Worm (Caenorhabditis elegans): ENCODE data around the gene C10G8.2.

C10G8.2 gene

ce11 chrV:5269024-5269535, 45.1 kb upstream of the C10G8.2 start, which contains the start of gene penr-1 (continued):
- TF ChIP-seq nhr-237 (tag; optimal IDR thresholded peaks at IDR 0.05) = peak; percentile 6
- TF ChIP-seq blmp-1 (tag; optimal IDR thresholded peaks at IDR 0.05) = peak; percentile 33
- peak; percentile 16 for TF ChIP-seq irx-1 (tag; optimal IDR thresholded peaks at IDR 0.05)
- TF ChIP-seq nhr-76 (tag; optimal IDR thresholded peaks at IDR 0.05) = no peak
- TF ChIP-seq efl-1 (optimal IDR thresholded peaks at IDR 0.05) = peak; percentile 95 to 96
- TF ChIP-seq efl-1 (GFP tag; optimal IDR thresholded peaks at IDR 0.05 in 1 of 2) = peak; percentile 94 to 99
- TF ChIP-seq jun-1 (tag; optimal IDR thresholded peaks at IDR 0.05) = peak; percentile 23
- no peak for TF ChIP-seq sox-4 (tag; optimal IDR thresholded peaks at IDR 0.05)
- no peak for TF ChIP-seq ceh-88 (GFP tag; IDR thresholded peaks at IDR 0.05)
- TF ChIP-seq C04F5.9 (tag; optimal IDR thresholded peaks at IDR 0.05) = no peak
- TF ChIP-seq efl-3 (GFP tag; optimal IDR thresholded peaks at IDR 0.05) = no peak
- TF ChIP-seq ceh-8 (GFP tag; optimal IDR thresholded peaks at IDR 0.05) = no peak
- no peak for TF ChIP-seq ceh-63 (GFP tag; optimal IDR thresholded peaks at IDR 0.05)
- TF ChIP-seq ets-5 (GFP tag; IDR thresholded peaks at IDR 0.05) = no peak
- peak in 1 of 2 experiments; percentile 29 for TF ChIP-seq mdl-1 (tag; optimal IDR thresholded peaks at IDR 0.05)
- no peak for TF ChIP-seq F16B12.6 (tag; optimal IDR thresholded peaks at IDR 0.05)
- TF ChIP-seq nhr-47 (tag; optimal IDR thresholded peaks at IDR 0.05) = peak; percentile 71
- TF ChIP-seq pqm-1 (tag; optimal IDR thresholded peaks at IDR 0.05) = no peak
- peak; percentile 55 for TF ChIP-seq xbp-1 (tag; optimal IDR thresholded peaks at IDR 0.05)
- no peak for TF ChIP-seq mef-2 (tag; optimal IDR thresholded peaks at IDR 0.05)
- no peak for TF ChIP-seq ztf-4 (tag; optimal IDR thresholded peaks at IDR 0.05)
- TF ChIP-seq snu-23 (GFP tag; optimal IDR thresholded peaks at IDR 0.05) = peak; percentile 71
- peak; percentile 19 for TF ChIP-seq mep-1 (tag; optimal IDR thresholded peaks at IDR 0.05)
- TF ChIP-seq nhr-85 (tag) = peak; percentile 75
- TF ChIP-seq tbx-2 (tag; optimal IDR thresholded peaks at IDR 0.05) = peak; percentile 59
- TF ChIP-seq sup-37 (GFP tag; optimal IDR thresholded peaks at IDR 0.05) = no peak
- peak; percentile 57 for TF ChIP-seq nhr-19 (GFP tag; conservative IDR thresholded peaks at IDR 0.05)
- TF ChIP-seq pag-3 (tag; optimal IDR thresholded peaks at IDR 0.05; ENCODE audit: borderline replicate concordance, insufficient read depth) = no peak
- no peak for TF ChIP-seq lir-3 (tag; optimal IDR thresholded peaks at IDR 0.05; ENCODE audit: poor library complexity)
- peak; percentile 51 for TF ChIP-seq vab-15 (tag; optimal IDR thresholded peaks at IDR 0.05)
- TF ChIP-seq lin-39 (tag; optimal IDR thresholded peaks at IDR 0.05) = peak; percentile 20
- TF ChIP-seq nhr-90 (tag; optimal IDR thresholded peaks at IDR 0.05; ENCODE audit: poor library complexity) = peak; percentile 34
- no peak for TF ChIP-seq nhr-12 (tag; optimal IDR thresholded peaks at IDR 0.05)
- peak; percentile 31 for TF ChIP-seq lin-15B (tag; optimal IDR thresholded peaks at IDR 0.05)
- no peak for TF ChIP-seq pax-3 (tag; optimal IDR thresholded peaks at IDR 0.05)
- peak; percentile 38 for TF ChIP-seq skn-1 (tag; optimal IDR thresholded peaks at IDR 0.05)
- TF ChIP-seq unc-62 (GFP tag; optimal IDR thresholded peaks at IDR 0.05) = no peak
- TF ChIP-seq unc-98 (GFP tag; IDR thresholded peaks at IDR 0.05) = no peak
- TF ChIP-seq lin-14 (GFP tag; optimal IDR thresholded peaks at IDR 0.05) = peak; percentile 59
- TF ChIP-seq C16A3.4 (tag; optimal IDR thresholded peaks at IDR 0.05) = peak; percentile 67
- no peak for TF ChIP-seq nhr-84 (tag; optimal IDR thresholded peaks at IDR 0.05)
- TF ChIP-seq ama-1 (optimal IDR thresholded peaks at IDR 0.05) = no peak
- no peak for TF ChIP-seq aha-1 (tag; optimal IDR thresholded peaks at IDR 0.05)
- TF ChIP-seq ceh-90 (tag; optimal IDR thresholded peaks at IDR 0.05) = no peak
- TF ChIP-seq nhr-71 (tag; optimal IDR thresholded peaks at IDR 0.05) = peak; percentile 75
- TF ChIP-seq nhr-11 (tag; optimal IDR thresholded peaks at IDR 0.05) = no peak
